Fruit fly (Drosophila melanogaster) whole organism, embryonic: ENCODE measurements around the gene CG42512.
A peak's percentile ranks its signal among the peaks of the same experiment; 100 is the strongest.

Experiments used
- CG7987 ChIP-seq: fragments of 200-800 bp; sonication (Bioruptor generic); optimal IDR thresholded peaks from 2 replicates; lab custom pipeline; 2018; ENCODE audit warnings: missing biosample characterization, mild to moderate bottlenecking, missing genetic modification characterization, moderate library complexity
- dmrt11E ChIP-seq: fragments of 200-800 bp; sonication (Bioruptor generic); optimal IDR thresholded peaks from 3 replicates; lab custom pipeline; 2018; ENCODE audit warnings: missing biosample characterization, mild to moderate bottlenecking, missing genetic modification characterization, moderate library complexity
- sima ChIP-seq: fragments of 200-800 bp; sonication (Bioruptor generic); optimal IDR thresholded peaks from 2 replicates; lab custom pipeline; 2016; ENCODE audit warnings: missing biosample characterization, missing genetic modification characterization
- tup ChIP-seq: fragments of 200-800 bp; sonication (Bioruptor generic); optimal IDR thresholded peaks from 2 replicates; lab custom pipeline; 2016; ENCODE audit warnings: missing biosample characterization, mild to moderate bottlenecking, missing genetic modification characterization, moderate library complexity

DNA sequence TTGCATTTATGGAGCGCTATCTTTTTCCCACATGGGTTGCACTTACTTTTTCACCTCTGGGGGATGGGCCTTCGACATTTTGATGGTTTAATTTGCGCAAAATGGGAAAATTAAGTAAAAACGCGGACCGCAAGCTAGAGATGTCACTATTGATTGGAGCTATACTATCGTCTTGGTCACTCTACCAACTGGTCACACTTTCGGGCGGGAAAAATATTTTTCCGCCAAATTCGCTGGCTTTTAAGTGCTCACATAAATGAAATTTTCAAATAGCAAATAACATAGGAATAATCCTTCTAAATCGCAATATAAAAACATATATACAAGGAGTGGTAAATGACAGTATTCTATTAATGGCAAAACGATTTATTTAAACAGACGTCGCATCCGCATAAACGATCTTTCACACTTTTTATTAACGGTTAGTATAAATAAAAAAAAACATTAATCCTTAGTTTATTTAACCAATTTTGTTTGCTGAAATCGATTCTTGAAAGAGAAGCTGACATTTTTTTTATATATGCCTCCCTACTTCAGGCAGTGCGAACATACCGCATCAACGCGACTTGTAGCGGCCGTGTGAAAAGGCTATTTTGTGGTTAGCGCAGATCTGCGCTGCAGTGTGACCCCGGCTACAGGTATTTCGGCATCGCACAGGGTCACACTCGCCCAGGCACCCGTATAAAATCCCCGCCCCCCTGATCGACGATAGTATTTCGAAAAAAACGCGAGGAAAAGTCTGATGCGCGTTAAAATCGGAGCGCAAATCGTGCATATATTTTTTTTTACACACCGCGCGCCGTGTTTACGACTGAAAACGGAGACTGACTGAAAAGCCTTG is 10.7 kb upstream of the CG42512 start, which contains the start of the genes SNRPG and mthl1:
- TF ChIP-seq tup (GFP tag; lab: Kevin White, UChicago) (peak; percentile 35), CG7987 (GFP tag; lab: Kevin White, UChicago) (peak; percentile 8), dmrt11E (tag; lab: Kevin White, UChicago) (peak; percentile 64), sima (GFP tag; lab: Kevin White, UChicago) (no peak)
